Fruit fly (Drosophila melanogaster) whole organism, embryonic: ENCODE results near the gene CG34409.

ENCODE experiments used
- CG10321 ChIP-seq: fragments of 200-800 bp; sonication (Bioruptor generic); IDR thresholded peaks from 2 replicates; pipeline ENCODE4 v1.3.6; 2022; ENCODE audit warnings: missing biosample characterization, missing genetic modification characterization
- CG12659 ChIP-seq: fragments of 200-800 bp; sonication (Bioruptor generic); optimal IDR thresholded peaks from 3 replicates; lab custom pipeline; 2017; ENCODE audit warnings: mild to moderate bottlenecking, missing biosample characterization, missing genetic modification reagents, missing genetic modification characterization
- CG13296 ChIP-seq: fragments of 200-800 bp; sonication (Bioruptor generic); optimal IDR thresholded peaks from 3 replicates; lab custom pipeline; 2018; ENCODE audit warnings: missing biosample characterization, mild to moderate bottlenecking, missing genetic modification characterization
- CG14710 ChIP-seq: fragments of 200-800 bp; sonication (Bioruptor generic); optimal IDR thresholded peaks from 3 replicates; lab custom pipeline; 2019; ENCODE audit warnings: missing biosample characterization, mild to moderate bottlenecking, missing genetic modification characterization, moderate library complexity
- CG1792 ChIP-seq: fragments of 200-800 bp; sonication (Bioruptor generic); optimal IDR thresholded peaks from 2 replicates; lab custom pipeline; 2016; ENCODE audit warnings: missing biosample characterization, missing genetic modification characterization
- CG18476 ChIP-seq: fragments of 200-800 bp; sonication (Bioruptor generic); optimal IDR thresholded peaks from 2 replicates; lab custom pipeline; 2016; ENCODE audit warnings: missing biosample characterization, mild to moderate bottlenecking, missing genetic modification characterization
- CG2129 ChIP-seq: fragments of 200-800 bp; sonication (Bioruptor generic); IDR thresholded peaks from 2 replicates; pipeline ENCODE4 v1.3.6; 2022; ENCODE audit warnings: missing biosample characterization, missing genetic modification characterization; ENCODE audit not compliant: partially characterized antibody
- CG31224 ChIP-seq: fragments of 200-800 bp; sonication (Bioruptor generic); IDR thresholded peaks from 2 replicates; pipeline ENCODE4 v1.3.6; 2022; ENCODE audit warnings: missing biosample characterization, missing genetic modification characterization
- CG3163 ChIP-seq: fragments of 200-800 bp; sonication (Bioruptor generic); optimal IDR thresholded peaks from 3 replicates; lab custom pipeline; 2016; ENCODE audit warnings: missing biosample characterization, missing genetic modification characterization
- CG3838 ChIP-seq: fragments of 200-800 bp; sonication (Bioruptor generic); optimal IDR thresholded peaks from 3 replicates; lab custom pipeline; 2016; ENCODE audit warnings: missing biosample characterization, missing genetic modification characterization
- CG4854 ChIP-seq: fragments of 200-800 bp; sonication (Bioruptor generic); optimal IDR thresholded peaks from 2 replicates; lab custom pipeline; 2016; ENCODE audit warnings: missing biosample characterization, missing genetic modification characterization, inconsistent platforms
- CG8388 ChIP-seq: fragments of 200-800 bp; sonication (Bioruptor generic); optimal IDR thresholded peaks from 2 replicates; lab custom pipeline; 2019; ENCODE audit warnings: missing biosample characterization, mild to moderate bottlenecking, missing genetic modification characterization, moderate library complexity
- CG9437 ChIP-seq: fragments of 200-800 bp; sonication (Bioruptor generic); optimal IDR thresholded peaks from 2 replicates; lab custom pipeline; 2018; ENCODE audit warnings: missing biosample characterization, mild to moderate bottlenecking, missing genetic modification characterization
- CG9609 ChIP-seq: fragments of 200-800 bp; sonication (Bioruptor generic); optimal IDR thresholded peaks from 3 replicates; lab custom pipeline; 2016; ENCODE audit warnings: missing biosample characterization, missing genetic modification characterization
- CG9876 ChIP-seq: fragments of 200-800 bp; sonication (Bioruptor generic); optimal IDR thresholded peaks from 2 replicates; lab custom pipeline; 2016; ENCODE audit warnings: missing biosample characterization, missing genetic modification characterization
- CG9932 ChIP-seq: fragments of 200-800 bp; sonication (Bioruptor generic); IDR thresholded peaks from 2 replicates; pipeline ENCODE4 v1.3.6; 2022; ENCODE audit warnings: missing biosample characterization, missing genetic modification characterization
- CTCF ChIP-seq: fragments of 200-800 bp; sonication (Bioruptor generic); optimal IDR thresholded peaks from 2 replicates; lab custom pipeline; 2017; ENCODE audit warnings: missing biosample characterization, mild to moderate bottlenecking, missing genetic modification characterization, moderate library complexity
- CrebB ChIP-seq: fragments of 200-800 bp; sonication (Bioruptor generic); optimal IDR thresholded peaks from 3 replicates; lab custom pipeline; 2018; ENCODE audit warnings: missing biosample characterization, mild to moderate bottlenecking, missing genetic modification characterization
- Fer1 ChIP-seq: fragments of 200-800 bp; sonication (Bioruptor generic); optimal IDR thresholded peaks from 2 replicates; lab custom pipeline; 2017; ENCODE audit warnings: missing biosample characterization, mild to moderate bottlenecking, missing genetic modification characterization
- Lhr ChIP-seq: fragments of 200-800 bp; sonication (Bioruptor generic); optimal IDR thresholded peaks from 3 replicates; lab custom pipeline; 2017; ENCODE audit warnings: mild to moderate bottlenecking, missing biosample characterization, missing genetic modification reagents, missing genetic modification characterization
- Lpt ChIP-seq: fragments of >200 bp; optimal IDR thresholded peaks from 2 replicates; lab custom pipeline; 2018; ENCODE audit warnings: missing biosample characterization, missing genetic modification characterization
- Scr ChIP-seq: fragments of 200-800 bp; sonication (Bioruptor generic); IDR thresholded peaks from 2 replicates; pipeline ENCODE4 v1.3.6; 2022; ENCODE audit warnings: missing biosample characterization, missing genetic modification characterization; ENCODE audit not compliant: partially characterized antibody
- Sry-β ChIP-seq: fragments of 200-800 bp; sonication (Bioruptor generic); optimal IDR thresholded peaks from 2 replicates; lab custom pipeline; 2018; ENCODE audit warnings: missing biosample characterization, mild to moderate bottlenecking, missing genetic modification characterization, moderate library complexity
- Ssrp ChIP-seq: fragments of 200-800 bp; sonication (Bioruptor generic); optimal IDR thresholded peaks from 2 replicates; lab custom pipeline; 2018; ENCODE audit warnings: missing biosample characterization, mild to moderate bottlenecking, missing genetic modification characterization, moderate library complexity
- Stat92E ChIP-seq, 3 experiments: fragments of >200 bp in 2 of 3; fragments of 200-800 bp in 1 of 3; sonication (Bioruptor generic) in 1 of 3; optimal IDR thresholded peaks; 2 replicates each; lab custom pipeline; 2017 to 2019; ENCODE audit warnings: missing biosample characterization in 3 of 3, missing genetic modification characterization in 3 of 3, mild to moderate bottlenecking in 1 of 3, moderate library complexity in 1 of 3
- Tbp ChIP-seq: fragments of >200 bp; optimal IDR thresholded peaks from 2 replicates; lab custom pipeline; 2018; ENCODE audit warnings: missing biosample characterization, missing genetic modification characterization
- cad ChIP-seq: fragments of >200 bp; optimal IDR thresholded peaks from 2 replicates; lab custom pipeline; 2017; ENCODE audit warnings: missing biosample characterization, missing genetic modification characterization
- chif ChIP-seq, 2 experiments: fragments of 200-800 bp; sonication (Bioruptor generic); optimal IDR thresholded peaks; 3 replicates each; lab custom pipeline; 2016; ENCODE audit warnings: missing biosample characterization in 2 of 2, missing genetic modification characterization in 2 of 2
- croc ChIP-seq: fragments of 200-800 bp; sonication (Bioruptor generic); conservative IDR thresholded peaks from 3 replicates; pipeline ENCODE4 v1.3.6; 2022; ENCODE audit warnings: missing biosample characterization, missing genetic modification characterization
- crol ChIP-seq: fragments of 200-800 bp; sonication (Bioruptor generic); IDR thresholded peaks from 2 replicates; pipeline ENCODE4 v1.3.6; 2022; ENCODE audit warnings: missing biosample characterization, missing genetic modification characterization
- dmrt11E ChIP-seq: fragments of 200-800 bp; sonication (Bioruptor generic); optimal IDR thresholded peaks from 3 replicates; lab custom pipeline; 2018; ENCODE audit warnings: missing biosample characterization, mild to moderate bottlenecking, missing genetic modification characterization, moderate library complexity
- eve ChIP-seq, 2 experiments: fragments of >200 bp; optimal IDR thresholded peaks; 2 replicates each; lab custom pipeline; 2017; ENCODE audit warnings: missing biosample characterization in 2 of 2, missing genetic modification characterization in 2 of 2
- exex ChIP-seq: fragments of 200-800 bp; sonication (Bioruptor generic); optimal IDR thresholded peaks from 4 replicates; lab custom pipeline; 2018; ENCODE audit warnings: missing biosample characterization, mild to moderate bottlenecking, missing genetic modification characterization, moderate library complexity
- fd102C ChIP-seq: fragments of 200-800 bp; sonication (Bioruptor generic); optimal IDR thresholded peaks from 2 replicates; lab custom pipeline; 2018; ENCODE audit warnings: missing biosample characterization, mild to moderate bottlenecking, missing genetic modification characterization, moderate library complexity
- fru ChIP-seq: fragments of >200 bp; optimal IDR thresholded peaks from 2 replicates; lab custom pipeline; 2017
- gcm ChIP-seq: fragments of 200-800 bp; sonication (Bioruptor generic); optimal IDR thresholded peaks from 2 replicates; lab custom pipeline; 2019; ENCODE audit warnings: missing biosample characterization, mild to moderate bottlenecking, missing genetic modification characterization, moderate library complexity
- her ChIP-seq: fragments of 200-800 bp; sonication (Bioruptor generic); optimal IDR thresholded peaks from 2 replicates; lab custom pipeline; 2016; ENCODE audit warnings: missing biosample characterization, missing genetic modification characterization
- insv ChIP-seq, 2 experiments: fragments of 200-800 bp; sonication (Bioruptor generic); optimal IDR thresholded peaks; 3 replicates each; lab custom pipeline; 2016 to 2018; ENCODE audit warnings: missing biosample characterization in 2 of 2, missing genetic modification characterization in 2 of 2
- klu ChIP-seq: fragments of 200-800 bp; sonication (Bioruptor generic); IDR thresholded peaks from 2 replicates; pipeline ENCODE4 v1.3.6; 2022; ENCODE audit warnings: missing biosample characterization, missing genetic modification characterization
- lilli ChIP-seq: fragments of 200-800 bp; sonication (Bioruptor generic); optimal IDR thresholded peaks from 3 replicates; lab custom pipeline; 2016; ENCODE audit warnings: missing biosample characterization, missing genetic modification characterization
- nau ChIP-seq: fragments of 200-800 bp; sonication (Bioruptor generic); optimal IDR thresholded peaks from 3 replicates; lab custom pipeline; 2017; ENCODE audit warnings: missing biosample characterization, mild to moderate bottlenecking, missing genetic modification characterization, missing genetic modification reagents
- nerfin-1 ChIP-seq: fragments of 200-800 bp; sonication (Bioruptor generic); optimal IDR thresholded peaks from 3 replicates; lab custom pipeline; 2019; ENCODE audit warnings: missing biosample characterization, mild to moderate bottlenecking, missing genetic modification characterization, moderate library complexity
- otp ChIP-seq: fragments of 200-800 bp; sonication (Bioruptor generic); IDR thresholded peaks from 3 replicates; pipeline ENCODE4, ENCODE4 v1.3.6; 2022; ENCODE audit warnings: missing biosample characterization, missing genetic modification characterization
- phol ChIP-seq: fragments of 200-800 bp; sonication (Bioruptor generic); optimal IDR thresholded peaks from 3 replicates; lab custom pipeline; 2018; ENCODE audit warnings: missing biosample characterization, mild to moderate bottlenecking, missing genetic modification characterization, moderate library complexity
- repo ChIP-seq: fragments of 200-800 bp; sonication (Bioruptor generic); optimal IDR thresholded peaks from 2 replicates; lab custom pipeline; 2016; ENCODE audit warnings: missing biosample characterization, missing genetic modification characterization
- ro ChIP-seq: fragments of 200-800 bp; sonication (Bioruptor generic); IDR thresholded peaks from 2 replicates; pipeline ENCODE4 v1.3.6; 2022; ENCODE audit warnings: missing biosample characterization, missing genetic modification characterization
- row ChIP-seq: fragments of 200-800 bp; sonication (Bioruptor generic); IDR thresholded peaks from 3 replicates; pipeline ENCODE4 v1.3.6; 2022; ENCODE audit warnings: missing biosample characterization, missing genetic modification characterization
- sens-2 ChIP-seq: fragments of 200-800 bp; sonication (Bioruptor generic); IDR thresholded peaks from 2 replicates; pipeline ENCODE4 v1.3.6; 2022; ENCODE audit warnings: missing biosample characterization, missing genetic modification characterization
- sug ChIP-seq: fragments of 200-800 bp; optimal IDR thresholded peaks from 2 replicates; lab custom pipeline; 2019; ENCODE audit warnings: missing biosample characterization, mild to moderate bottlenecking, missing genetic modification characterization, moderate library complexity
- tap ChIP-seq: fragments of 200-800 bp; optimal IDR thresholded peaks from 3 replicates; lab custom pipeline; 2019; ENCODE audit warnings: missing biosample characterization, mild to moderate bottlenecking, missing genetic modification characterization, moderate library complexity
- tup ChIP-seq: fragments of 200-800 bp; sonication (Bioruptor generic); optimal IDR thresholded peaks from 2 replicates; lab custom pipeline; 2016; ENCODE audit warnings: missing biosample characterization, mild to moderate bottlenecking, missing genetic modification characterization, moderate library complexity
- unpg ChIP-seq: fragments of 200-800 bp; sonication (Bioruptor generic); optimal IDR thresholded peaks from 3 replicates; lab custom pipeline; 2018; ENCODE audit warnings: missing biosample characterization, mild to moderate bottlenecking, missing genetic modification characterization, moderate library complexity
- yki ChIP-seq: fragments of >200 bp; optimal IDR thresholded peaks from 3 replicates; lab custom pipeline; 2018

CG34409 gene

DNA sequence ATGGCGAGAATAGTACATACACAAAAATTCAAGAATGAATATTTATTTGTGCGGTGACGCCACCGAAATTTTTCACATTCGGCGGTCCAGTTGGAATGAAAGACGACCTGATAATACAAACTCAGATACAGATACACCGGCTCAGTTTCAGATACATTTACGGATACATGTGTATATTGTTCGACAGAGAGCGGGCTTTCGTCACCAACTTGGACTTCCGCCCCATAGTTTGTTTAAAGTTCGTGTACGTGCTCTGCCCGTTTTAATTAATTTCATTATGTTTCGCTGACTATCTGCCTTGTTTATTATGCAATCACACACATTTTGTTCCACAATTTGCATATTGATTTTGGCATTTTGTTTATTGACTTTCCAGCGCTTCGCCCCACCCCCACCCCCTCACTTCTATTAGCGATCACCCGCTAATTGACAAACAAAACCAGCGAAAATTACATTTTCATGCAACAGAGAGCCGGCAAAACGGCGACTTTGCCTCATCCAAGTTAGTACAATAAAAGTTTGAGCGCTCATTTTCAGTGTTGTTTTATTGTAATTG is 44.9 kb downstream of the CG34409 start (continued):
- TF ChIP-seq CG9609 (GFP tag; lab: Kevin White, UChicago) (no peak), otp (GFP tag; lab: Robert Waterston, UW) (no peak), insv (GFP tag; optimal IDR thresholded peaks at IDR 0.05; lab: Kevin White, UChicago) (no peak), Tbp (GFP tag; lab: Kevin White, UChicago) (no peak), Lhr (GFP tag; lab: Kevin White, UChicago) (no peak), chif (GFP tag; optimal IDR thresholded peaks at IDR 0.05; lab: Kevin White, UChicago) (no peak), Stat92E (GFP tag; optimal IDR thresholded peaks at IDR 0.05; lab: Kevin White, UChicago) (no peak), Lpt (GFP tag; lab: Kevin White, UChicago) (no peak), exex (tag; lab: Kevin White, UChicago) (no peak), Ssrp (no peak), Fer1 (GFP tag; lab: Kevin White, UChicago) (peak; percentile 40), sens-2 (GFP tag; lab: Robert Waterston, UW) (no peak), repo (GFP tag; lab: Kevin White, UChicago) (no peak), CG10321 (GFP tag; lab: Robert Waterston, UW) (no peak), CG4854 (GFP tag; lab: Kevin White, UChicago) (no peak), CTCF (GFP tag; lab: Kevin White, UChicago) (no peak), CG1792 (peak; percentile 27), fru (lab: Kevin White, UChicago) (no peak), CG2129 (no peak), eve (GFP tag; optimal IDR thresholded peaks at IDR 0.05; lab: Kevin White, UChicago) (no peak), fd102C (no peak), crol (GFP tag; lab: Robert Waterston, UW) (no peak), dmrt11E (no peak), cad (GFP tag; lab: Kevin White, UChicago) (no peak), CG13296 (peak; percentile 66), unpg (GFP tag; lab: Kevin White, UChicago) (peak; percentile 35), croc (GFP tag; lab: Robert Waterston, UW) (no peak), CG3163 (GFP tag; lab: Kevin White, UChicago) (peak; percentile 49), CG9932 (GFP tag; lab: Robert Waterston, UW) (no peak), CG9437 (GFP tag; lab: Kevin White, UChicago) (no peak), ro (GFP tag; lab: Robert Waterston, UW) (no peak), CG31224 (no peak), CG9876 (no peak), klu (no peak), gcm (no peak), CG8388 (GFP tag; lab: Kevin White, UChicago) (no peak), phol (tag; lab: Kevin White, UChicago) (no peak), tap (tag; lab: Kevin White, UChicago) (no peak), CG12659 (GFP tag; lab: Kevin White, UChicago) (peak; percentile 35), Sry-β (GFP tag; lab: Kevin White, UChicago) (no peak), Scr (GFP tag; lab: Robert Waterston, UW) (no peak), CrebB (tag; lab: Kevin White, UChicago) (no peak), her (peak; percentile 38), nerfin-1 (no peak), CG3838 (no peak), yki (no peak), tup (no peak), row (GFP tag; lab: Robert Waterston, UW) (no peak), sug (no peak), nau (GFP tag; lab: Kevin White, UChicago) (no peak), lilli (GFP tag; lab: Kevin White, UChicago) (no peak), CG14710 (tag; lab: Kevin White, UChicago) (no peak), CG18476 (no peak)
